Worm (Caenorhabditis elegans): ENCODE data around the gene Y9C2UA.1.

ce11 chrII:9176523-9176922 lies 37.1 kb downstream of the Y9C2UA.1 start:
- TF ChIP-seq ham-2 (GFP tag; optimal IDR thresholded peaks at IDR 0.05) (no peak), unc-62 (GFP tag; optimal IDR thresholded peaks at IDR 0.05) (no peak), mep-1 (tag; optimal IDR thresholded peaks at IDR 0.05) (no peak), snpc-4 (tag; optimal IDR thresholded peaks at IDR 0.05) (no peak), nhr-28 (tag; optimal IDR thresholded peaks at IDR 0.05) (no peak)
